Worm (Caenorhabditis elegans) whole organism, L2 larva: ENCODE results near the gene slc-17.3.

Experiments
- F13H6.1 ChIP-seq: sonication (generic microtip); optimal IDR thresholded peaks from 2 replicates; lab custom pipeline; 2016; ENCODE audit warnings: missing genetic modification characterization, missing compliant biosample characterization
- R02D3.7 ChIP-seq: fragments of 150-350 bp; optimal IDR thresholded peaks from 2 replicates; lab custom pipeline; 2014; ENCODE audit warnings: missing biosample characterization, missing genetic modification characterization
- Y55F3AM.14 ChIP-seq: fragments of 200-800 bp; sonication (Bioruptor generic); optimal IDR thresholded peaks from 2 replicates; lab custom pipeline; 2018; ENCODE audit warnings: mild to moderate bottlenecking, missing genetic modification characterization, missing compliant biosample characterization
- ZK546.5 ChIP-seq: sonication (generic microtip); optimal IDR thresholded peaks from 2 replicates; lab custom pipeline; 2017; ENCODE audit warnings: missing biosample characterization, missing genetic modification characterization
- alr-1 ChIP-seq: fragments of 150-350 bp; optimal IDR thresholded peaks from 2 replicates; lab custom pipeline; 2014; ENCODE audit warnings: missing biosample characterization, missing genetic modification characterization
- ama-1 ChIP-seq: fragments of 150-350 bp; optimal IDR thresholded peaks from 2 replicates; lab custom pipeline; 2018; ENCODE audit warnings: inconsistent platforms
- blmp-1 ChIP-seq: sonication (generic microtip); optimal IDR thresholded peaks from 2 replicates; lab custom pipeline; 2017; ENCODE audit warnings: missing genetic modification characterization, mild to moderate bottlenecking, missing compliant biosample characterization, antibody characterized with exemption, moderate library complexity; ENCODE audit not compliant: insufficient read depth
- ceh-16 ChIP-seq: fragments of 150-350 bp; optimal IDR thresholded peaks from 2 replicates; lab custom pipeline; 2014; ENCODE audit warnings: missing biosample characterization, missing genetic modification characterization
- ceh-82 ChIP-seq: fragments of 150-350 bp; optimal IDR thresholded peaks from 2 replicates; lab custom pipeline; 2014; ENCODE audit warnings: missing biosample characterization, missing genetic modification characterization
- crh-2 ChIP-seq: sonication (generic microtip); optimal IDR thresholded peaks from 2 replicates; lab custom pipeline; 2017; ENCODE audit warnings: missing biosample characterization, missing genetic modification characterization
- dmd-4 ChIP-seq: sonication (generic microtip); optimal IDR thresholded peaks from 2 replicates; lab custom pipeline; 2017; ENCODE audit warnings: missing biosample characterization, missing genetic modification characterization
- egl-27 ChIP-seq: sonication (generic microtip); optimal IDR thresholded peaks from 3 replicates; lab custom pipeline; 2017; ENCODE audit warnings: missing biosample characterization, missing genetic modification reagents, missing genetic modification characterization
- elt-3 ChIP-seq: sonication (generic microtip); optimal IDR thresholded peaks from 2 replicates; lab custom pipeline; 2017; ENCODE audit warnings: missing biosample characterization, missing genetic modification characterization
- fos-1 ChIP-seq: fragments of 150-350 bp; optimal IDR thresholded peaks from 2 replicates; lab custom pipeline; 2014; ENCODE audit warnings: missing biosample characterization, missing genetic modification characterization
- gmeb-1 ChIP-seq: fragments of 150-350 bp; optimal IDR thresholded peaks from 2 replicates; lab custom pipeline; 2014; ENCODE audit warnings: missing biosample characterization, missing genetic modification characterization
- lin-13 ChIP-seq: fragments of 150-350 bp; optimal IDR thresholded peaks from 2 replicates; lab custom pipeline; 2014; ENCODE audit warnings: missing biosample characterization, missing genetic modification reagents, missing genetic modification characterization
- lsy-2 ChIP-seq, 2 experiments: fragments of 150-350 bp in 1 of 2; sonication (generic microtip) in 1 of 2; optimal IDR thresholded peaks; 2 replicates each; lab custom pipeline; 2014 to 2017; ENCODE audit warnings: missing biosample characterization in 2 of 2, missing genetic modification characterization in 2 of 2
- mab-5 ChIP-seq: fragments of 150-350 bp; optimal IDR thresholded peaks from 2 replicates; lab custom pipeline; 2014; ENCODE audit warnings: missing biosample characterization, missing genetic modification characterization
- nhr-10 ChIP-seq: sonication (generic microtip); optimal IDR thresholded peaks from 2 replicates; lab custom pipeline; 2017; ENCODE audit warnings: missing biosample characterization, missing genetic modification characterization
- nhr-129 ChIP-seq: fragments of 150-350 bp; optimal IDR thresholded peaks from 2 replicates; lab custom pipeline; 2014; ENCODE audit warnings: missing biosample characterization, missing genetic modification characterization
- nhr-21 ChIP-seq: fragments of 150-350 bp; optimal IDR thresholded peaks from 2 replicates; lab custom pipeline; 2014; ENCODE audit warnings: missing biosample characterization, missing genetic modification characterization
- nhr-237 ChIP-seq: fragments of 150-350 bp; optimal IDR thresholded peaks from 2 replicates; lab custom pipeline; 2014; ENCODE audit warnings: missing biosample characterization, missing genetic modification characterization
- nhr-25 ChIP-seq: fragments of 150-350 bp; sonication (generic microtip); optimal IDR thresholded peaks from 3 replicates; lab custom pipeline; 2014; ENCODE audit warnings: missing biosample characterization, missing genetic modification characterization
- nhr-6 ChIP-seq: fragments of 150-350 bp; optimal IDR thresholded peaks from 2 replicates; lab custom pipeline; 2014; ENCODE audit warnings: missing biosample characterization, missing genetic modification characterization
- nhr-77 ChIP-seq: fragments of 150-350 bp; optimal IDR thresholded peaks from 2 replicates; lab custom pipeline; 2014; ENCODE audit warnings: missing biosample characterization, missing genetic modification characterization
- peb-1 ChIP-seq: fragments of 150-350 bp; optimal IDR thresholded peaks from 2 replicates; lab custom pipeline; 2014; ENCODE audit warnings: missing biosample characterization, missing genetic modification characterization
- sem-4 ChIP-seq: fragments of 150-350 bp; optimal IDR thresholded peaks from 2 replicates; lab custom pipeline; 2014; ENCODE audit warnings: missing biosample characterization, missing genetic modification reagents, missing genetic modification characterization
- skn-1 ChIP-seq: sonication (generic microtip); optimal IDR thresholded peaks from 2 replicates; lab custom pipeline; 2017; ENCODE audit warnings: missing biosample characterization, missing genetic modification characterization
- sma-3 ChIP-seq: sonication (generic microtip); optimal IDR thresholded peaks from 2 replicates; lab custom pipeline; 2016; ENCODE audit warnings: missing genetic modification reagents, missing genetic modification characterization, missing compliant biosample characterization
- sma-9 ChIP-seq, 2 experiments: fragments of 150-350 bp in 1 of 2; sonication (generic microtip) in 1 of 2; optimal IDR thresholded peaks; 2 replicates each; lab custom pipeline; 2014 to 2016; ENCODE audit warnings: missing genetic modification characterization in 2 of 2, mild to moderate bottlenecking in 1 of 2, missing biosample characterization in 1 of 2, missing compliant biosample characterization in 1 of 2, missing genetic modification reagents in 1 of 2, moderate library complexity in 1 of 2
- snpc-4 ChIP-seq: fragments of 150-350 bp; optimal IDR thresholded peaks from 2 replicates; lab custom pipeline; 2014; ENCODE audit warnings: missing biosample characterization, missing genetic modification characterization
- unc-55 ChIP-seq: fragments of 150-350 bp; sonication (generic microtip); optimal IDR thresholded peaks from 3 replicates; lab custom pipeline; 2014; ENCODE audit warnings: missing biosample characterization, missing genetic modification reagents, missing genetic modification characterization
- ztf-1 ChIP-seq: fragments of 200-800 bp; sonication (Bioruptor generic); conservative IDR thresholded peaks from 2 replicates; pipeline ENCODE4 v1.3.6; 2022; ENCODE audit warnings: missing genetic modification characterization, missing compliant biosample characterization
- ztf-11 ChIP-seq: sonication (generic microtip); optimal IDR thresholded peaks from 2 replicates; lab custom pipeline; 2017; ENCODE audit warnings: missing biosample characterization, missing genetic modification characterization
- ztf-4 ChIP-seq: fragments of 150-350 bp; optimal IDR thresholded peaks from 2 replicates; lab custom pipeline; 2014; ENCODE audit warnings: missing biosample characterization, missing genetic modification characterization

slc-17.3 gene

DNA sequence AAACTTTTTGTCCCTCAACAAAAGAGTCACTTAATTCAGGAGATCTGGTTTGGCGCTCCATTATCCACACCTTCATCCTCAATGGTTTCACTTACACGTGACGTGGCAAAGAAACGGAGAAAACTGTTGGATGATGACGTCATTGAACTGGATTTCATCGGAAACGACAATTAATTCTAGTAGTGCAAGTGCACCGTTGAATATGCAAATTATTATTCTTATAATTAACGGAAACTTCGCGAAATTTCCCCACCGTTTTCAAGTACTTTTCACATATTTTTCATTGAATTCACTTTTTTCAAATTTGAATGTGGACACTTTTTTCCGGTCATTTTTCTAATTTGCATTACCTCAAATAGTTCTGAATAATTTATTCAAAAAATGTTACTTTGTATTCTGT is 44.2 kb upstream of the slc-17.3 start, which contains the start of gene ZK688.1:
Gene ZK688.1 (plus strand): TSS at position 301 of the 400 bp plus-strand sequence.
- TF ChIP-seq R02D3.7 (tag; lab: Kevin White, UChicago) (no peak), blmp-1 (tag; lab: Kevin White, UChicago) (no peak), unc-55 (no peak), nhr-77 (tag; lab: Kevin White, UChicago) (no peak), ceh-16 (tag; lab: Kevin White, UChicago) (no peak), nhr-21 (no peak)
- TF ChIP-seq, all 48 proteins: peak for 0

DNA sequence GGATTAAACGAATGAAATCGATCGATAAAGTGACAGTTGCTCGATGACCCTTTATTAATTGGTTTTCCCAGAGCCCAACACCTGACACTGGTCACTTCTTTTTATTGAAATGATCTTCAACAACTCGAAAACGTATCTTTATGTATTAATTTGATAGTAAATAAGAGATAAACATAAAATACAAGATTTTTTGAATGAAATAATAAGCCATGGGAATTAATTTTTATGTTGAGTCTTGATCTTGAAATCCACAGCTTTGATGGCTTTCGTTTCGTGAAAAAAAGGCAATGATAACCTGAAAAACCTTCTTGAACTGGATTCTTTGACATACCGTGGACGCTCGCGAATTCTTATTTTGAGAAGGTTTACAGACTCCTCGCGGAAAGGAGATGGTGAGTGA is 42.4 kb upstream of the slc-17.3 start, which contains the start of gene pcp-5:
Gene pcp-5 (minus strand): TSS at position 101 of the 400 bp plus-strand sequence.
- no peak for TF ChIP-seq fos-1 (tag; lab: Kevin White, UChicago)
- no peak for TF ChIP-seq Y55F3AM.14
- peak in 1 of 2 experiments; percentile 6 for TF ChIP-seq lsy-2 (tag; optimal IDR thresholded peaks at IDR 0.05; lab: Kevin White, UChicago)
- no peak for TF ChIP-seq ceh-82
- TF ChIP-seq, all 48 proteins: peak for 1

DNA sequence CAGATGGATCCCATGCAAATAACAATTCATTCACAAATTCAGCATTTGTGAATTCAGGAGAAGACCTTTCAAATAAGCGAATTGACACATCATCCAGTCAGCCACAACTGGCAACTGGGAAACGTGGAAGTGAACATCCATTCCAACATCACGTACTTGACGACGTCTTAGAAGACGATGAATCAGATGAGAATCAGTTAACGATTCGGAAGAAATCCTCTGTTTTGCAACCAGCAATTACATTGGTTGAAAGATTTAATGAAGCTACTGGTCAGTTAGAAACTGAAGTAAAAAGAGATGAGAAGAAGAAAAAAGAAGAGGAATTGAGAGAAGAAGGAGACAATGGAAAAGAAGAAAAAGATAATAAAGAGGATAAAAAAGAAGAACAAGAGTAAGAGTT is 38.3 kb upstream of the slc-17.3 start:
- TF ChIP-seq ztf-4 (tag; lab: Kevin White, UChicago), result no peak
- no peak for TF ChIP-seq nhr-129 (tag; lab: Kevin White, UChicago)
- no peak for TF ChIP-seq snpc-4 (tag; lab: Kevin White, UChicago)
- no peak for TF ChIP-seq egl-27 (tag; lab: Kevin White, UChicago)
- no peak for TF ChIP-seq mab-5 (tag; lab: Kevin White, UChicago)
- TF ChIP-seq nhr-10 (tag; lab: Kevin White, UChicago), result no peak
- no peak for TF ChIP-seq dmd-4 (tag; lab: Kevin White, UChicago)
- no peak for TF ChIP-seq sem-4 (tag; lab: Kevin White, UChicago)
- no peak for TF ChIP-seq crh-2 (tag; lab: Kevin White, UChicago)
- no peak for TF ChIP-seq nhr-6 (tag; lab: Kevin White, UChicago)
- no peak for TF ChIP-seq gmeb-1 (tag; lab: Kevin White, UChicago)
- TF ChIP-seq F13H6.1, result no peak
- TF ChIP-seq skn-1 (tag; lab: Kevin White, UChicago), result no peak

DNA sequence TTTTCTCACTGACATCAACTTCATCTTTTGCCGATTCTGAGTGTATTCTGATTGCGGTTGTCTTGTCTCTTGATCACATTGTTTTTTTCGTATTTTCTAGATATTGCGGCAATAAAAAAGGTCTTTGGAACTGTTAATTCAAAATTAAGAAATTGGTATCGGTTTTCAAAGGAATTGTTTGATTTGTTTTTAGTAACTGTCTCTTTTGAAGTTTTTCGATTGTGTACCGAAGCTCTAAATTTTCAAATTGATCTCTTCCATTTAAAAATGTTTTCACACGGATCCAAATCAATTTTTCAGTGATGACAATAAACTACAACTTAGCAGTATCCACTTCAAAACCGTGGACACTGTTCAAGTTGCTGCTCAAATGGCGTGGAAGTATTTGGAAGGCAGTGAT is 35.6 kb upstream of the slc-17.3 start, which contains the start of gene best-24:
Gene best-24 (plus strand): TSS at position 301 of the 400 bp plus-strand sequence.
- TF ChIP-seq unc-55, result no peak
- no peak for TF ChIP-seq alr-1
- no peak for TF ChIP-seq ama-1 (lab: Kevin White, UChicago)
- no peak for TF ChIP-seq nhr-237
- TF ChIP-seq ztf-11 (tag; lab: Kevin White, UChicago), result no peak
- TF ChIP-seq ZK546.5, result no peak
- no peak for TF ChIP-seq nhr-129 (tag; lab: Kevin White, UChicago)
- TF ChIP-seq peb-1 (tag; lab: Kevin White, UChicago), result no peak
- no peak for TF ChIP-seq gmeb-1 (tag; lab: Kevin White, UChicago)
- no peak for TF ChIP-seq sma-9 (GFP tag; optimal IDR thresholded peaks at IDR 0.05; lab: Kevin White, UChicago)
- no peak for TF ChIP-seq sma-9 (tag; optimal IDR thresholded peaks at IDR 0.05; lab: Kevin White, UChicago)
- no peak for TF ChIP-seq nhr-10 (tag; lab: Kevin White, UChicago)

DNA sequence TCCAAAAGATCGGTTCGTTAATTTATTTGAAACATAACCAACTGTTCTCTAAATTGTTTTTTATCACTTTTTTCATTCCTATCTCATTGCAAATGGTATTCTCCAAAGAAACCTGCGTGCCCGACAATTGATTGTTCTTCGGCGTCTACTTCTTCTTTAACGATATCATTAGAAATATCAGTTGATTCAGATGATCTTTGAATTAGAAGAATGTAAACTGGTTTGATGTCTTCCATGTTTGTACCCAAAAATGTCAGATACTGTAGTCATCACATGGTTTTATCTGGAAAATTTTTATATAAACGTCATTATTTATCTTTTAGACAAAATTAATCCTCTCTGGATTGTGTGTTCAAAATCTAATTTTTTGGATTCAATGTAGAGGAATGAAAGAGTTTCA is 32.6 kb upstream of the slc-17.3 start:
- TF ChIP-seq gmeb-1 (tag; lab: Kevin White, UChicago), result peak; percentile 45
- no peak for TF ChIP-seq skn-1 (tag; lab: Kevin White, UChicago)
- no peak for TF ChIP-seq nhr-77 (tag; lab: Kevin White, UChicago)
- TF ChIP-seq dmd-4 (tag; lab: Kevin White, UChicago), result no peak
- TF ChIP-seq mab-5 (tag; lab: Kevin White, UChicago), result no peak
- TF ChIP-seq nhr-25 (tag; lab: Kevin White, UChicago), result peak; percentile 76
- peak; percentile 1 for TF ChIP-seq blmp-1 (tag; lab: Kevin White, UChicago)
- TF ChIP-seq sma-3 (GFP tag; lab: Kevin White, UChicago), result peak; percentile 55
- no peak for TF ChIP-seq ztf-1 (GFP tag; lab: Robert Waterston, UW)
- no peak for TF ChIP-seq ceh-16 (tag; lab: Kevin White, UChicago)
- peak; percentile 73 for TF ChIP-seq sma-9 (GFP tag; optimal IDR thresholded peaks at IDR 0.05; lab: Kevin White, UChicago)
- TF ChIP-seq sma-9 (tag; optimal IDR thresholded peaks at IDR 0.05; lab: Kevin White, UChicago), result no peak
- TF ChIP-seq lsy-2 (tag; optimal IDR thresholded peaks at IDR 0.05; lab: Kevin White, UChicago), result peak in 1 of 2 experiments; percentile 48
- no peak for TF ChIP-seq lin-13 (GFP tag; lab: Kevin White, UChicago)
- TF ChIP-seq elt-3 (tag; lab: Kevin White, UChicago), result no peak
- TF ChIP-seq nhr-21, result peak; percentile 81
